Fruit fly (Drosophila melanogaster): ENCODE measurements around the gene Nmd3.

Gene Nmd3

dm6 chrX:2180750-2181261 is 3.7 kb downstream of the Nmd3 start, which contains the start of gene pn (continued):
- TF ChIP-seq hbn (GFP tag; IDR thresholded peaks at IDR 0.05; ENCODE audit: partially characterized antibody) (peak; percentile 39; the same call in 1 of the 2 replicates), zen2 (GFP tag; IDR thresholded peaks at IDR 0.05; ENCODE audit: partially characterized antibody) (0 out of 3 replicates have a peak, but pooled peaks have one; percentile 17), MBD-R2 (GFP tag; IDR thresholded peaks at IDR 0.05) (peak; percentile 33; the same call in 1 of the 2 replicates), ken (GFP tag; IDR thresholded peaks at IDR 0.05) (no peak), CG33557 (GFP tag; optimal IDR thresholded peaks at IDR 0.05) (no peak), CG12744 (GFP tag; optimal IDR thresholded peaks at IDR 0.05) (no peak), E2f1 (GFP tag; IDR thresholded peaks at IDR 0.05) (no peak), Elba2 (GFP tag; optimal IDR thresholded peaks at IDR 0.05) (no peak), H2.0 (GFP tag; IDR thresholded peaks at IDR 0.05) (no peak), trh (GFP tag; optimal IDR thresholded peaks at IDR 0.05) (no peak), CG31224 (GFP tag; IDR thresholded peaks at IDR 0.05) (no peak), CG31388 (GFP tag; optimal IDR thresholded peaks at IDR 0.05) (no peak), trem (tag; optimal IDR thresholded peaks at IDR 0.05) (peak; percentile 0), lov (optimal IDR thresholded peaks at IDR 0.05) (no peak), lov (GFP tag; IDR thresholded peaks at IDR 0.05) (no peak), CG7357 (GFP tag; IDR thresholded peaks at IDR 0.05) (no peak), stc (GFP tag; IDR thresholded peaks at IDR 0.05) (no peak), grau (tag; optimal IDR thresholded peaks at IDR 0.05) (no peak), CG8359 (GFP tag; optimal IDR thresholded peaks at IDR 0.05; ENCODE audit: borderline replicate concordance) (no peak), Dbx (GFP tag; IDR thresholded peaks at IDR 0.05) (no peak), CG4360 (GFP tag; IDR thresholded peaks at IDR 0.05) (no peak), seq (GFP tag; IDR thresholded peaks at IDR 0.05) (no peak), CG14860 (GFP tag; IDR thresholded peaks at IDR 0.05; ENCODE audit: partially characterized antibody) (0 out of 3 replicates have a peak, but pooled peaks have one; percentile 44), E2f2 (GFP tag; IDR thresholded peaks at IDR 0.05) (peak; percentile 80), Sox102F (GFP tag; optimal IDR thresholded peaks at IDR 0.05) (no peak), CG12659 (GFP tag; optimal IDR thresholded peaks at IDR 0.05) (no peak), unpg (GFP tag; optimal IDR thresholded peaks at IDR 0.05) (no peak), chm (GFP tag; IDR thresholded peaks at IDR 0.05) (no peak), lab (GFP tag; optimal IDR thresholded peaks at IDR 0.05) (no peak), CG32767 (GFP tag; IDR thresholded peaks at IDR 0.05) (no peak), pzg (GFP tag; optimal IDR thresholded peaks at IDR 0.05) (peak; percentile 25), CG9437 (GFP tag; optimal IDR thresholded peaks at IDR 0.05) (no peak), knrl (GFP tag; IDR thresholded peaks at IDR 0.05; ENCODE audit: partially characterized antibody) (no peak), CG8924 (tag; optimal IDR thresholded peaks at IDR 0.05) (no peak), CG13287 (GFP tag; IDR thresholded peaks at IDR 0.05; ENCODE audit: partially characterized antibody) (peak; percentile 32; the same call in 1 of the 2 replicates), Hr39 (optimal IDR thresholded peaks at IDR 0.05) (no peak), nerfin-2 (GFP tag; IDR thresholded peaks at IDR 0.05; ENCODE audit: partially characterized antibody) (peak; percentile 34; the same call in 1 of the 2 replicates), CG16813 (GFP tag; IDR thresholded peaks at IDR 0.05; ENCODE audit: partially characterized antibody) (0 out of 3 replicates have a peak, but pooled peaks have one; percentile 39), dati (GFP tag; IDR thresholded peaks at IDR 0.05) (no peak), BEAF-32 (GFP tag; optimal IDR thresholded peaks at IDR 0.05) (peak; percentile 55), onecut (GFP tag; IDR thresholded peaks at IDR 0.05) (peak; percentile 6; the same call in 1 of the 2 replicates), btn (GFP tag; optimal IDR thresholded peaks at IDR 0.05) (no peak), toy (GFP tag; IDR thresholded peaks at IDR 0.05) (no peak), chinmo (GFP tag; IDR thresholded peaks at IDR 0.05; ENCODE audit: partially characterized antibody) (0 out of 4 replicates have a peak, but pooled peaks have one; percentile 22), HLH3B (GFP tag; IDR thresholded peaks at IDR 0.05) (no peak), CG7987 (GFP tag; optimal IDR thresholded peaks at IDR 0.05) (no peak), CG1529 (GFP tag; optimal IDR thresholded peaks at IDR 0.05) (no peak), CG4854 (GFP tag; optimal IDR thresholded peaks at IDR 0.05) (no peak), CG17385 (GFP tag; optimal IDR thresholded peaks at IDR 0.05) (no peak), bbx (GFP tag; IDR thresholded peaks at IDR 0.05; ENCODE audit: partially characterized antibody) (peak; percentile 38; the same call in 1 of the 2 replicates)

Data from whole organism, embryonic.